Worm (Caenorhabditis elegans) whole organism, midembryonic: ENCODE measurements around the gene R107.9.

Experiments
- T22C8.4 ChIP-seq: fragments of 200-800 bp; sonication (Bioruptor generic); IDR thresholded peaks from 2 replicates; pipeline ENCODE4 v1.3.6; 2022; ENCODE audit warnings: missing genetic modification characterization, missing compliant biosample characterization
- cog-1 ChIP-seq: sonication (generic microtip); optimal IDR thresholded peaks from 2 replicates; lab custom pipeline; 2016; ENCODE audit warnings: missing genetic modification characterization, missing compliant biosample characterization
- flt-1 ChIP-seq: fragments of 200-800 bp; sonication (Bioruptor generic); IDR thresholded peaks from 2 replicates; pipeline ENCODE4 v1.3.6; 2022; ENCODE audit warnings: missing genetic modification characterization, missing compliant biosample characterization
- klf-2 ChIP-seq: fragments of 200-800 bp; sonication (Bioruptor generic); conservative IDR thresholded peaks from 2 replicates; pipeline ENCODE4 v1.3.6; 2022; ENCODE audit warnings: missing genetic modification reagents, missing genetic modification characterization, missing compliant biosample characterization
- med-1 ChIP-seq: sonication (generic microtip); optimal IDR thresholded peaks from 2 replicates; lab custom pipeline; 2017; ENCODE audit warnings: missing genetic modification characterization, mild to moderate bottlenecking, missing compliant biosample characterization, antibody characterized with exemption, missing genetic modification reagents; ENCODE audit not compliant: insufficient read depth
- ref-1 ChIP-seq: fragments of 200-800 bp; sonication (Bioruptor generic); conservative IDR thresholded peaks from 2 replicates; pipeline ENCODE4 v1.3.6; 2022; ENCODE audit warnings: missing genetic modification reagents, missing genetic modification characterization, missing compliant biosample characterization
- tab-1 ChIP-seq: fragments of 200-800 bp; sonication (Bioruptor generic); IDR thresholded peaks from 2 replicates; pipeline ENCODE4 v1.3.6; 2022; ENCODE audit warnings: missing genetic modification characterization, missing compliant biosample characterization
- ztf-23 ChIP-seq: fragments of 200-800 bp; sonication (Bioruptor generic); IDR thresholded peaks from 2 replicates; pipeline ENCODE4 v1.3.6; 2022; ENCODE audit warnings: missing genetic modification reagents, missing genetic modification characterization, missing compliant biosample characterization
- ztf-29 ChIP-seq: fragments of 200-800 bp; sonication (Bioruptor generic); IDR thresholded peaks from 2 replicates; pipeline ENCODE4 v1.3.6; 2022; ENCODE audit warnings: missing genetic modification reagents, missing genetic modification characterization, missing compliant biosample characterization

R107.9 gene

DNA sequence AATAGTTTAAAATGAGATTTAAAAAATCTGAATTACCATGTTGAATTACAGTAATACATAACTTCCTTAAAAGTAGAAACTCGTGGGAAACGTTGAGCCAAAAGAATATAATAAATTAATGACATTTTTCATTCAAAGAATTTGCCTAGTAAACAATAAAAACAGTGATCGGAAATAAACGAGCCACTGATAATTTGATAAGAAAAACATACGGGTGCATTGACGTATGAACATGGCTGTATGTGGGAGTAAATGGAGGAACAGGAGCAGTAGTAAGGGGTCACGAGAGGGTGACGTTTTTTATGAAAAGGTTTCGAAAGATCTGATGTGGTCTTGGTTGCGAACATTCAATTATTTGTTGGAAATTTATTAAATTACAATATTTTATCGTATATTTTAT is 6.9 kb upstream of the R107.9 start:
- TF ChIP-seq tab-1 (GFP tag; lab: Robert Waterston, UW) (no peak), med-1 (GFP tag; lab: Kevin White, UChicago) (no peak), ref-1 (no peak), klf-2 (GFP tag; lab: Robert Waterston, UW) (no peak), flt-1 (no peak), ztf-29 (GFP tag; lab: Robert Waterston, UW) (no peak), ztf-23 (GFP tag; lab: Robert Waterston, UW) (no peak), cog-1 (no peak), T22C8.4 (GFP tag; lab: Robert Waterston, UW) (no peak)

DNA sequence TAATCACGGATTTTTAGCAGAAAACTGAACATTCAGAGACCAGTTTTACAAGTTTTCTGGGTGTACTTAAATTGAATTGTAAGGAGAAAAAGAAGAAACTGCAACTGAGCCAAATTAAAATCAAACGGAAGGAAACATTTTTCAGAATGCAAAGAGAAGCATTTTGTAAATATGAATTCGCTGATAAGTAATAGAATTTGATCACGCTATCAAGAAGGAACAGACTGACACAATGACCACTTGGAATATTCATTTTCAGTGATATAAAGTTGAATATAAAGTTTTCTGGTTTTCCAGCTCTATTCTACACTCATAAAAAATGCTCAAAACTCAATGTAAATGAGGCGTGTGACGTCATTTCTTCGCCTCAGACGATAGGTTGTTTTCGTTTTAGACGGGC is 3.6 kb upstream of the R107.9 start:
- TF ChIP-seq T22C8.4 (GFP tag; lab: Robert Waterston, UW): no peak
- no peak for TF ChIP-seq klf-2 (GFP tag; lab: Robert Waterston, UW)
- no peak for TF ChIP-seq tab-1 (GFP tag; lab: Robert Waterston, UW)
- no peak for TF ChIP-seq ztf-23 (GFP tag; lab: Robert Waterston, UW)
- TF ChIP-seq flt-1: no peak
- TF ChIP-seq ztf-29 (GFP tag; lab: Robert Waterston, UW): no peak
- TF ChIP-seq ref-1: no peak
- no peak for TF ChIP-seq cog-1
- no peak for TF ChIP-seq med-1 (GFP tag; lab: Kevin White, UChicago)

DNA sequence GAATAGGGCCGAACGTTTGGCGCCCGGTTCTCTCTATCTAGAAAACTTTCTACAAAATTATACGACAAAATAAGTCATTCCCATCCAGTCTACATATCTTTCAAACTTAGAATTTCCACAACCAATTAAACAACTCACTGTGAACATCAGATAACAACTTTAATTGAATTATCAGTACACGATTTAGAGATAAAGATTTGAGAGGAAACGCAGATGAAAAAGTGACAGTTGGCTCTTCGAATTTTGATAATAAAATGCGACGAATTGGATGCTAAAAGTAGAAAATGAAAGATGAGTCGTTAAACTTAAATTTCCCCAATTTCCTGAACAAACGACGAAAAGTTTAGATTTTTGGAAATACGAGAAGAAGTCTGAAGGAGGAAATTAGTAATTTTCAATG is 2.7 kb upstream of the R107.9 start:
- no peak for TF ChIP-seq ztf-29 (GFP tag; lab: Robert Waterston, UW)
- no peak for TF ChIP-seq klf-2 (GFP tag; lab: Robert Waterston, UW)
- no peak for TF ChIP-seq T22C8.4 (GFP tag; lab: Robert Waterston, UW)
- TF ChIP-seq ref-1: no peak
- no peak for TF ChIP-seq tab-1 (GFP tag; lab: Robert Waterston, UW)
- TF ChIP-seq ztf-23 (GFP tag; lab: Robert Waterston, UW): no peak
- TF ChIP-seq cog-1: no peak
- no peak for TF ChIP-seq flt-1
- TF ChIP-seq med-1 (GFP tag; lab: Kevin White, UChicago): no peak

DNA sequence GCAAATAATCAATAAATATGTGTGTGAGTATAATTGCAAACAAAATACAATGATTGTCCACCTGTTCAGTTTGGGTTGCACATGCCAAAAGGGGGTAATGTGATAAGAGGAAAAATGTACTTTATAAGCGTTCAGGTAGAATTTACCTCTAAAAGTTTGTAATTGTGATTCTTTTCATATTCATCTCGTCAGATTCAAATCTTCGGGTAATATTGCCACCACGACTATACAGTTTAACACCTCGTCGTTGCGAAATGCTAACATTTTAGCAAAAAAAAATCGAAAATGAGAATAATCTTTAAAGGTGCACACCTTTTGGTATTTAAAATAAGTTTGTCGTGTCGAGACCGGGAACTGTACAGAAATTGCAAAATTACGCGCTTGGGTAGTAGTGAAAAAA is 5.4 kb downstream of the R107.9 start, which contains the start of gene nac-2:
TSS of gene nac-2 (minus strand) at position 101 of the 400 bp plus-strand sequence.
- TF ChIP-seq klf-2 (GFP tag; lab: Robert Waterston, UW): no peak
- no peak for TF ChIP-seq flt-1
- no peak for TF ChIP-seq T22C8.4 (GFP tag; lab: Robert Waterston, UW)
- no peak for TF ChIP-seq med-1 (GFP tag; lab: Kevin White, UChicago)
- TF ChIP-seq ztf-29 (GFP tag; lab: Robert Waterston, UW): no peak
- no peak for TF ChIP-seq tab-1 (GFP tag; lab: Robert Waterston, UW)
- no peak for TF ChIP-seq ztf-23 (GFP tag; lab: Robert Waterston, UW)
- no peak for TF ChIP-seq ref-1

- TF ChIP-seq ztf-23 (GFP tag; lab: Robert Waterston, UW) (no peak), med-1 (GFP tag; lab: Kevin White, UChicago) (no peak), ztf-29 (GFP tag; lab: Robert Waterston, UW) (no peak), T22C8.4 (GFP tag; lab: Robert Waterston, UW) (no peak), klf-2 (GFP tag; lab: Robert Waterston, UW) (no peak), cog-1 (no peak), flt-1 (no peak), ref-1 (no peak), tab-1 (GFP tag; lab: Robert Waterston, UW) (no peak)
Measured at ce11 chrIII:9045838-9046237, 8.1 kb downstream of the R107.9 start, which contains the start of gene R107.2. TSS of gene R107.2 (minus strand) at chrIII:9045938.

DNA sequence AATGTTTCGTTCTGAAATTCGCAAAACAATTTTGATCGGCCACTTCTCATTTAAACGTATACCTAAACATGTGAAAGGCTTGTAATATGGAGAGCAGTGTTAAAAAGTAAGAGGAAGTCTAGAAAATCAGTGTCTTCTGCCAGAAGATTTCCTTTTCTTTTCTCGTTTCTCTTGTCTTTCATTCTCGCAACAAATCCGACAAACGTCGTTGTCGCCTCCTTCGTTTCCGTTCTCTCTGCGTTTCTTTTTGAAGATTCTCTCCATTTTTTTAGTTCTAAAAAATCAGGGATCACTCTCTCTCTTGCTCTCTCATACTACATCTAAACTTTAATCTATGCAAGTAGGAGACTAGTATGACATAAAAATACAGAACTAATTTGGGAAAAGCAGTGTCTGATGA is 9.5 kb downstream of the R107.9 start:
- no peak for TF ChIP-seq ztf-29 (GFP tag; lab: Robert Waterston, UW)
- TF ChIP-seq ztf-23 (GFP tag; lab: Robert Waterston, UW): no peak
- no peak for TF ChIP-seq ref-1
- TF ChIP-seq med-1 (GFP tag; lab: Kevin White, UChicago): no peak
- TF ChIP-seq T22C8.4 (GFP tag; lab: Robert Waterston, UW): no peak
- no peak for TF ChIP-seq klf-2 (GFP tag; lab: Robert Waterston, UW)
- no peak for TF ChIP-seq tab-1 (GFP tag; lab: Robert Waterston, UW)
- TF ChIP-seq flt-1: no peak
- TF ChIP-seq cog-1: no peak

ce11 chrIII:9050600-9050999 is 12.8 kb downstream of the R107.9 start, which contains the start of gene ikke-1:
TSS of gene ikke-1 (minus strand) at chrIII:9050700.
- TF ChIP-seq ztf-23 (GFP tag; lab: Robert Waterston, UW) (no peak), klf-2 (GFP tag; lab: Robert Waterston, UW) (no peak), T22C8.4 (GFP tag; lab: Robert Waterston, UW) (no peak), med-1 (GFP tag; lab: Kevin White, UChicago) (no peak), ref-1 (no peak), cog-1 (no peak), tab-1 (GFP tag; lab: Robert Waterston, UW) (no peak), ztf-29 (GFP tag; lab: Robert Waterston, UW) (no peak), flt-1 (no peak)

ce11 chrIII:9051119-9051597 is 13.4 kb downstream of the R107.9 start:
- TF ChIP-seq ref-1 (no peak), ztf-29 (GFP tag; lab: Robert Waterston, UW) (no peak), klf-2 (GFP tag; lab: Robert Waterston, UW) (no peak), ztf-23 (GFP tag; lab: Robert Waterston, UW) (no peak), med-1 (GFP tag; lab: Kevin White, UChicago) (no peak), T22C8.4 (GFP tag; lab: Robert Waterston, UW) (no peak), flt-1 (no peak)

- TF ChIP-seq T22C8.4 (GFP tag; lab: Robert Waterston, UW) (no peak), ztf-29 (GFP tag; lab: Robert Waterston, UW) (no peak), tab-1 (GFP tag; lab: Robert Waterston, UW) (no peak), ref-1 (no peak), ztf-23 (GFP tag; lab: Robert Waterston, UW) (no peak), flt-1 (no peak), cog-1 (no peak), med-1 (GFP tag; lab: Kevin White, UChicago) (no peak), klf-2 (GFP tag; lab: Robert Waterston, UW) (no peak)
Measured at ce11 chrIII:9051714-9052113, 14.0 kb downstream of the R107.9 start.
